Worm (Caenorhabditis elegans) whole organism, midembryonic: ENCODE results near the gene mask-1.
A peak's percentile ranks its signal among the peaks of the same experiment; 100 is the strongest.

Experiments used
- T22C8.4 ChIP-seq: fragments of 200-800 bp; sonication (Bioruptor generic); IDR thresholded peaks from 2 replicates; pipeline ENCODE4 v1.3.6; 2022; ENCODE audit warnings: missing genetic modification characterization, missing compliant biosample characterization
- cog-1 ChIP-seq: sonication (generic microtip); optimal IDR thresholded peaks from 2 replicates; lab custom pipeline; 2016; ENCODE audit warnings: missing genetic modification characterization, missing compliant biosample characterization
- flt-1 ChIP-seq: fragments of 200-800 bp; sonication (Bioruptor generic); IDR thresholded peaks from 2 replicates; pipeline ENCODE4 v1.3.6; 2022; ENCODE audit warnings: missing genetic modification characterization, missing compliant biosample characterization
- klf-2 ChIP-seq: fragments of 200-800 bp; sonication (Bioruptor generic); conservative IDR thresholded peaks from 2 replicates; pipeline ENCODE4 v1.3.6; 2022; ENCODE audit warnings: missing genetic modification reagents, missing genetic modification characterization, missing compliant biosample characterization
- med-1 ChIP-seq: sonication (generic microtip); optimal IDR thresholded peaks from 2 replicates; lab custom pipeline; 2017; ENCODE audit warnings: missing genetic modification characterization, mild to moderate bottlenecking, missing compliant biosample characterization, antibody characterized with exemption, missing genetic modification reagents; ENCODE audit not compliant: insufficient read depth
- ref-1 ChIP-seq: fragments of 200-800 bp; sonication (Bioruptor generic); conservative IDR thresholded peaks from 2 replicates; pipeline ENCODE4 v1.3.6; 2022; ENCODE audit warnings: missing genetic modification reagents, missing genetic modification characterization, missing compliant biosample characterization
- tab-1 ChIP-seq: fragments of 200-800 bp; sonication (Bioruptor generic); IDR thresholded peaks from 2 replicates; pipeline ENCODE4 v1.3.6; 2022; ENCODE audit warnings: missing genetic modification characterization, missing compliant biosample characterization
- ztf-23 ChIP-seq: fragments of 200-800 bp; sonication (Bioruptor generic); IDR thresholded peaks from 2 replicates; pipeline ENCODE4 v1.3.6; 2022; ENCODE audit warnings: missing genetic modification reagents, missing genetic modification characterization, missing compliant biosample characterization
- ztf-29 ChIP-seq: fragments of 200-800 bp; sonication (Bioruptor generic); IDR thresholded peaks from 2 replicates; pipeline ENCODE4 v1.3.6; 2022; ENCODE audit warnings: missing genetic modification reagents, missing genetic modification characterization, missing compliant biosample characterization

Gene mask-1

DNA sequence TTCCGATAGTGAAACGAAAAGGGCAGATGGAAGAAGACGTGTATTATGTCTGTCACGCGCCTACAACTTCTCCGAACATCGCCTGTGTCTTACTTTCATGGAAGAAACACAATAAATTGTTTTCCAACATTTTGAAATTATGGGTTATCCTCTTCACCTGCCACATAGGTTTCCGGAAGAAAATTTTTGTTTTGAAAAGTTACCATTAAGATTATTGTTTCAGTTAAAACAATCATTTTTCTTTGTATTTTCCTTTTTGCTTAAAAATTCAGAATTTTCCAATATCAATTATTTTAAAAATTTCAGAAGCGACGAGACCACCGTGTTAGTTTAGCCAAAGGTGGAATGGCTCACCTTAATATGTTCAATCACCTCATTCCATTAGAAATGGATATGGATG lies at the start of gene mask-1:
mask-1 (plus strand) TSS at position 301 of the 400 bp plus-strand sequence.
- TF ChIP-seq klf-2 (GFP tag; lab: Robert Waterston, UW), result no peak
- TF ChIP-seq ztf-29 (GFP tag; lab: Robert Waterston, UW), result no peak
- no peak for TF ChIP-seq cog-1 (tag; lab: Kevin White, UChicago)
- TF ChIP-seq T22C8.4, result no peak
- no peak for TF ChIP-seq tab-1
- TF ChIP-seq ref-1 (GFP tag; lab: Robert Waterston, UW), result no peak
- no peak for TF ChIP-seq ztf-23 (GFP tag; lab: Robert Waterston, UW)
- no peak for TF ChIP-seq flt-1 (GFP tag; lab: Robert Waterston, UW)
- no peak for TF ChIP-seq med-1

DNA sequence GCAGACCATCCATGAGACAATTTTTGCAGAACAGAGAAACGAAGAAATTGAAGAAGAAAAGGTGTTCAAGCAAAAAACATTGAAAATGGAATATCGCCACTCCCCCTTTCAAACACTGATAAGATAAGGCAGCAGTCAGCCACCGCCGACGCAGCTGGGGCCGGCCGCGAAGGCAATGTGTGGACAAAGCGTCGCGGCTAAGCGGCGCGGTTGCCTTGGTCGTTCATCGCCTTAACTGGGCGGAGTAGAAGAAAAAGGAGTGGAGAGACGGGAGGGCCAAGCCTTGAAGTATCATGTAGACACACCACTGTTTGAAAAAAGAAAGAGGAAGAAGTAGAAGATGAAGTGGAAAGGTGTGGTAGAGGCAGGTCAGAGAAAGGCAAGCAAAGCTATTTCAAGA lies 43.7 kb upstream of the mask-1 start:
- TF ChIP-seq ref-1 (GFP tag; lab: Robert Waterston, UW) (no peak), cog-1 (tag; lab: Kevin White, UChicago) (no peak), tab-1 (no peak), ztf-23 (GFP tag; lab: Robert Waterston, UW) (0 out of 2 replicates have a peak, but pooled peaks have one; percentile 39), klf-2 (GFP tag; lab: Robert Waterston, UW) (peak; percentile 62; the same call in 1 of the 2 replicates)

DNA sequence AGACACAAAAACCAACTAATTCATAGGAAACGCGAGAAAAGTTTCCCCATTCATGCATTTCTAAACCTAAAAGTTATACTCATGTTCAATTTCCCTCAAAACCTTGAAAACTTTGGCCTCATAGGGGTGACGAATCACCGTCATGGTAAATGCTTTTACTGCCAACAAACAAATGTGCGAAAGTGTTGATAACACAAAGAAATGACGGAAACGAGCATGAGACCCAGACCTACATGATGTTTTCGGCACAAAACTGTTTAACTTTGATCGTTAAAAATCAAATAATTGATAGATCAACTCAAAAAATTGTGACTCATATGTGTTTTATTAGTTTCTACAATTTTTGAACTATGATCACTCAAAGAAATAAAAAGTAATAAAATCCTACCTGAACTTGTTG lies 42.8 kb upstream of the mask-1 start:
- TF ChIP-seq T22C8.4 (no peak), ztf-23 (GFP tag; lab: Robert Waterston, UW) (no peak), ztf-29 (GFP tag; lab: Robert Waterston, UW) (no peak), ref-1 (GFP tag; lab: Robert Waterston, UW) (no peak), flt-1 (GFP tag; lab: Robert Waterston, UW) (no peak), med-1 (no peak), cog-1 (tag; lab: Kevin White, UChicago) (no peak), tab-1 (no peak), klf-2 (GFP tag; lab: Robert Waterston, UW) (no peak)

DNA sequence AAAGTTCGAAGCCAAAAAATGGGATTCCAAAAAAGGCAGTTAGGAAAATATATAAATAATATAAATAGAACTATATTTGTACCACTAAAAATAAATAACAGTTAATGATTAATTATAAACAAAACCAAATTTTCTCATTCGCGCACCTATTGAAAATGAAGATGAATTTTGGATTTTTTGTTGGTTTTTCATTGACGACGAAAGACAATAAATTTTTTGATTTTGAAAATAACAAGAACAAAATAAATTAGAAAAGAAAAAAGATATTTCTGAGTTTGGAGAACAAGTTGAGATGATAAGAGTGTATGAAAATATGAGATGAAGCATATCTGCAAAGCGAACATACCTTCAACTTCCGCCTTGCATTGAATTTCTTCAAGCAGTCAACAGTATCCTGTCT lies 37.4 kb upstream of the mask-1 start:
- TF ChIP-seq flt-1 (GFP tag; lab: Robert Waterston, UW) (no peak), ref-1 (GFP tag; lab: Robert Waterston, UW) (no peak), klf-2 (GFP tag; lab: Robert Waterston, UW) (no peak)

DNA sequence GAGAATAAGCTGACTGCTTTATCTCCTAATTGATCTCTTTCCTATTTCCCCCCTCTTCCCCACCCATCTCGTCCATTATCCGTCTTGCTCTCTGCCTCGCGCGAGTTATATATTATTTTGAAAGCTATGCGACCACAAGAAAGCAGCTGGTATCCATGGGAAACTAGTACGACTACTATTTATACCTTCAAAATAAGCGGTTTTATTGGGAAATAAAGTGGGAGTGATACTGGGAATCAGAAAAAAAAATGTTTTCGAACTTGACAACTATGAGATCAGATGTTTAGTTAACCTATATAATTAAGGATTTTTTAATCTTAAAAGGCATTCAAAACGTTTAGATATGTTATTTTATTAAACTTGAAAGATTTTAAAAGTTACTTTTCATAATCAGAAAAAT lies 35.0 kb upstream of the mask-1 start:
- TF ChIP-seq flt-1 (GFP tag; lab: Robert Waterston, UW) (no peak), T22C8.4 (no peak), ztf-23 (GFP tag; lab: Robert Waterston, UW) (no peak), cog-1 (tag; lab: Kevin White, UChicago) (no peak), klf-2 (GFP tag; lab: Robert Waterston, UW) (no peak), ztf-29 (GFP tag; lab: Robert Waterston, UW) (no peak), med-1 (no peak), tab-1 (no peak), ref-1 (GFP tag; lab: Robert Waterston, UW) (no peak)

DNA sequence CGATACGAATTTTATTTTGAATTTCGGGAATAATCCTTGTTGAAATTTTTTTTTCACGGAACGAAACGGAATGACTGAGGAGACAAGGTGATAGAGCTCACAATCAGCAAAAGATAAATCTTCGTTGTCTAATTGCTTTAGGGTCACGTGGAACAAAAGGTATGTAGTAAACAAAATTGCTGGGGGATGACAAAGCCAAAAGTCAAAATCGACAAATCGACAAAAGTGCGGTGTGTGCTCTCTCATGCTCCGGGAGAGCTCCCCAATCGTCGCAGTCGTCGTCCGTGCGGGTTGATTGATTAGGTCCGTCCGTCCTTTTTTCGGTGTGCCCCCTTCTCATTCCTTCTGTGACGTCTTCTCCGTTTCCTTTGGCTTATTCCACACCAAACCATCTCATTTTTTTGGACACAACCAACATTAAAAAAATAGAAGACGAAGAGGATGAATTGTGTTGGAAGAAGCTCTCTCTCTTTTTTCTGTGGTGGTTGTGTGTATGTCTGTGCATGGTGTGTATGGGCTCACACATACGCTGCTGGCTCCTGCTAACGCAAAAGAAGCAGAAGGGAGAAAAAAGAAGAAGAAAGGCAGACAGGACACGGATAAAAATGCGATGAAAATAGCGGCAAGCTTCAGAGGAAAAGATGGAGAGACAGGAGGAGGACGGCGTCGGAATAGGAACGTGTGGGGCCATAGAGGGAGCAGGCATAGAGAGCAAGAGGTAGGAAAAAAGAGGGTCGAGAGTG lies 32.9 kb upstream of the mask-1 start:
- TF ChIP-seq ztf-23 (GFP tag; lab: Robert Waterston, UW) (no peak; the same call in 1 of the 2 replicates), T22C8.4 (no peak), flt-1 (GFP tag; lab: Robert Waterston, UW) (no peak), ref-1 (GFP tag; lab: Robert Waterston, UW) (no peak)

DNA sequence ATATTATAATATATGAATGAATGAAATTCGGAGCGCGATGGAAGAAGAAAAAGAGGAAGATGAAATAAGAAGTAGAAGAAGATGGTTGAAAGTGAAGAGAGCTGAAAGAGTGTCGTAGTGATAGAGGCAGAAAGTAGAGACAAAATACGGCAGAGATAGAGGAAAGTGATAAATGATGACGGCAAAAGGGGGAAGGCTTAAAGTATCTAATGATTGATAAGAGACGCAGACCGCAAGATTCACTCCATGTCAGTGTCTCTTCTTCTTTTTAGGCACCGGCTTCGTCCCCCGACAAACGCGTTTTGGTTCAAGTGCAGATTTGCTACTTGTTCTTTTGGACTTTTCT lies 32.4 kb upstream of the mask-1 start:
- TF ChIP-seq ztf-23 (GFP tag; lab: Robert Waterston, UW), result no peak
- TF ChIP-seq ref-1 (GFP tag; lab: Robert Waterston, UW), result no peak
- no peak for TF ChIP-seq T22C8.4
- TF ChIP-seq klf-2 (GFP tag; lab: Robert Waterston, UW), result no peak
- no peak for TF ChIP-seq flt-1 (GFP tag; lab: Robert Waterston, UW)
- TF ChIP-seq ztf-29 (GFP tag; lab: Robert Waterston, UW), result no peak
- no peak for TF ChIP-seq med-1
- no peak for TF ChIP-seq tab-1
- TF ChIP-seq cog-1 (tag; lab: Kevin White, UChicago), result no peak

DNA sequence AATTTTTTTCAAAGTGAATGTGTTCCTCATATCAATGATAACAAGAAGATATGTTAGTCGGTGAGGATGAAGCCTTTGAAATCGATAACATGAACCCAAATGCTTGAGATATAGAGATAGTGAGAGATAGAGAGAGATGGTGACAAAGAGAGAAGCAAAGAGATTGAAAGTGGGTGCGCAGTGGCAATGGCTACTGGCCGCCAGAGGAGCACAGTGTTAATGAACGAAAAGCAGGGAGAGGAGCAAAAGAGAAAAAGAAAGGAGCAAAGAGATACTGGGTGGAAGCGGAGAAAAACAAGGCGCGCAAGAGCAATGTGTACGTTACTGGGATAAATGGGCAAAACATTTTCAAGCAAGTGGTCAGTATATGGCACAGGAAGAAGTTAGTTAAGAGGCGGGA lies 30.1 kb upstream of the mask-1 start:
- no peak for TF ChIP-seq tab-1
- peak; percentile 5 for TF ChIP-seq cog-1 (tag; lab: Kevin White, UChicago)

DNA sequence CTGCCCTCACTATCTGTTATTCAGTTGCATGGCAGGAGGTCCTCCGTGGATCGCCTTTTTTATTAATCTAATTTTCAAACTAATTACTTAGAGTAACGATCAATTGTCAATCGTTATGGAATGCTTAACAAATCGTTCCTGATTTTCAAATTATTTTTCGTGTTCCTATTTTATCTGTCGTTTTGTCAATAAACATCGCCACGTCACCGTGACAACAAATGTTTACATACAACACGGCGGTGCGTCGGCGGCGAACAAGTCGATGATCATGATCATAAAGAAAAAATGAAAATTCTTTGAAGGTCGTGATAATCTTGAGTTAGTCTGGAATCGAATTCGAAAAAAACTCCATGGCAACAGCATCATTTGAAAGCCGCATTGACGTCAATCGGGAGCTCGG lies 29.2 kb upstream of the mask-1 start:
- TF ChIP-seq ref-1 (GFP tag; lab: Robert Waterston, UW), result no peak
- no peak for TF ChIP-seq ztf-23 (GFP tag; lab: Robert Waterston, UW)
- TF ChIP-seq cog-1 (tag; lab: Kevin White, UChicago), result no peak
- TF ChIP-seq tab-1, result no peak
- no peak for TF ChIP-seq flt-1 (GFP tag; lab: Robert Waterston, UW)
- no peak for TF ChIP-seq med-1
- no peak for TF ChIP-seq T22C8.4

DNA sequence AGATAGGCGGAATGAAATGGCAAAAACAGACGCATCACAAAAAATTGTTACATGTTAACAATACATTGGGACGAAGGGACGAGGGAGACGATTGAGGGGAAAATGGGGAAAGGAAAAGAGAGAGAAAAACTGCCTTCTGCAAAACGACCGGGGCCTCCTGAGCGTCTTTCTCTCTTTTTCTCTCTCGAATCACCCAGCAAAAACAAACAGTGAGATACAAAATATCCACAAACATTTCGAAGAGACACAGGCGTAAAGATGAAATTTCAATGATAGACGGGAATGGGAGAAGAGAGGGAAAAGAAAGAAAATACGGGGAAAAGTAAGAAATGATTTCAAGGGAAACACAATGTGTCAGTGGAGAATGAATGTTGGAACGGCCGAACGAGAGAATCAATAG lies 28.7 kb upstream of the mask-1 start:
- TF ChIP-seq ztf-23 (GFP tag; lab: Robert Waterston, UW) (no peak), tab-1 (no peak)

DNA sequence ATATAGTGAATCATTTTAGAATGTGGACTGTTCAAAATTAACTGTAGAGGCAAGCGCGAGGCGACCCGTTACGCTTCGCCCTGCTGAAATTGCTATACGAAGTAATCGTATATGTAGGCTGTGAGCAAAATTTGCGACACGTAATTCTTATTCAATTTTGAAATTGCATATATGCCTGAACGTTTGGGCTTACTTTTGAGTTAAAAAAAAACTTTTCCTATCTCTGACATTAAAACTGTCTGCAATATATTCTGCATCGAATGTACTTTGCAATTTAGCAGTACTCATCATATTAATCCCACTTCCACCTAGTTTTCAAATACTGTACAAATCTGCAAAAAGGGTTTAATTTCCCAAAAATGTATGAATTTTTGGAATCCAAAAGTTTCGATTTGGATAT lies 27.8 kb upstream of the mask-1 start:
- TF ChIP-seq klf-2 (GFP tag; lab: Robert Waterston, UW) (no peak), flt-1 (GFP tag; lab: Robert Waterston, UW) (no peak), tab-1 (no peak), med-1 (no peak), ztf-23 (GFP tag; lab: Robert Waterston, UW) (no peak), ztf-29 (GFP tag; lab: Robert Waterston, UW) (no peak), cog-1 (tag; lab: Kevin White, UChicago) (no peak), ref-1 (GFP tag; lab: Robert Waterston, UW) (no peak), T22C8.4 (no peak)
